Fruit fly (Drosophila melanogaster): Measurements from ENCODE around the gene CG17202.
A peak's percentile ranks its signal among the peaks of the same experiment; 100 is the strongest.

CG17202 gene

DNA sequence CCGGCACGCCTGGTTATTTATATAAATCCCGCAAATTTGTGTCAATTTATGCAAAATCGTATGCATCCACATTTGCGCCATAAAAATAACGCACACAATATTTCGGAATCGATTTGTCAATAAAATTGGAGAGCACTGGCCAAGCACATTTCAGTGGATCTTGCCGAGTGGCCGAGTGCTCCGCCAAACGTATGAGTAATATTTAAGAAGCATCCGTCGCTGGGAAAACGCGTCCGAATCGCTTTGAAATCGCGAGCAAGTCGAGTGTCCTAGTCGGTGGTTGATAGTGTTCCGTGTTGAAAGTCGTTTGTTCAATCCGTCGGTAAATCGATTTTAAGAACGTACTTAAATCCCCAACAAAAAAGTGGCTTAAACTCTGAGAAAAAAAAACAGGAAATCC is 35.6 kb upstream of the CG17202 start, which contains the start of gene CG33098:
Gene CG33098, plus strand, starts transcription at position 224 of the 400 bp plus-strand sequence.
- TF ChIP-seq Myc (optimal IDR thresholded peaks at IDR 0.05) (no peak), CrebA (GFP tag; optimal IDR thresholded peaks at IDR 0.05; ENCODE audit: borderline replicate concordance) (no peak), HLH106 (tag; optimal IDR thresholded peaks at IDR 0.05) (no peak), Dif (GFP tag; optimal IDR thresholded peaks at IDR 0.05; ENCODE audit: partially characterized antibody) (no peak), Rel (GFP tag; optimal IDR thresholded peaks at IDR 0.05) (no peak), Rel (tag; optimal IDR thresholded peaks at IDR 0.05) (no peak), Hr78 (GFP tag; optimal IDR thresholded peaks at IDR 0.05) (no peak), sv (GFP tag; optimal IDR thresholded peaks at IDR 0.05) (no peak), Vsx2 (GFP tag; optimal IDR thresholded peaks at IDR 0.05; ENCODE audit: partially characterized antibody) (no peak), br (GFP tag; optimal IDR thresholded peaks at IDR 0.05) (no peak), dl (GFP tag; optimal IDR thresholded peaks at IDR 0.05; ENCODE audit: insufficient read depth in 1 of 2, partially characterized antibody in 2 of 2) (no peak), sage (GFP tag; optimal IDR thresholded peaks at IDR 0.05) (no peak)

dm6 chr3R:12395880-12396279 is 26.7 kb upstream of the CG17202 start, which contains the start of the genes CG10096 and CG10097:
TSS of gene CG10096 (minus strand) at chr3R:12395980.
TSS of gene CG10097 (minus strand) at chr3R:12395980.
- no peak for TF ChIP-seq OdsH (GFP tag; optimal IDR thresholded peaks at IDR 0.05)
- TF ChIP-seq Hnf4 (GFP tag; optimal IDR thresholded peaks at IDR 0.05), result no peak
- no peak for TF ChIP-seq usp (GFP tag; optimal IDR thresholded peaks at IDR 0.05)
- TF ChIP-seq Myc (optimal IDR thresholded peaks at IDR 0.05), result no peak
- TF ChIP-seq CG32264 (GFP tag; optimal IDR thresholded peaks at IDR 0.05), result no peak
- TF ChIP-seq rgr (GFP tag; optimal IDR thresholded peaks at IDR 0.05), result no peak

DNA sequence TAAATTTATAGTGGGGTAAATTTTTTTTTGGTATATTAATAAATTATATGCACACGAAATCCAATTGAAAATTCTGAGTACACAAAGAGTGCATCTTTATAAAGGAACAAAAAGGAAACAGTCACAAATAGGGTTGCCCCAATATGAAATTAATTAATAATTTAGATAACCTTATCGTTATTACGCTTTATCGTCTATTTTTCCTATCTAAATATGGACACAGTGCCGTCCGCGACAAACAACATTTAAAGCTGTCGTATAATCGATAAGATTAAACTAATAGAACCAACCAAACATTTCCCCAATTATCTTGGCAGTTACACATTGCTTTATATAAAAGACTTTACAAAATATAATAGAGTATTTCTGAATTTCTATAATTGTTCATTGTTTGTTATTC is 24.5 kb upstream of the CG17202 start:
- TF ChIP-seq pan (optimal IDR thresholded peaks at IDR 0.05) (no peak), dmrt93B (GFP tag; optimal IDR thresholded peaks at IDR 0.05) (no peak), CrebA (GFP tag; optimal IDR thresholded peaks at IDR 0.05; ENCODE audit: borderline replicate concordance) (peak; percentile 28), sage (GFP tag; optimal IDR thresholded peaks at IDR 0.05) (peak; percentile 38), h (GFP tag; optimal IDR thresholded peaks at IDR 0.05) (peak; percentile 24)

dm6 chr3R:12398620-12399247 is 23.8 kb upstream of the CG17202 start, which contains the start of gene Cyp9f3:
TSS of gene Cyp9f3 (minus strand) at chr3R:12398929.
- TF ChIP-seq Dfd (GFP tag; optimal IDR thresholded peaks at IDR 0.05) (no peak), CrebA (GFP tag; optimal IDR thresholded peaks at IDR 0.05; ENCODE audit: borderline replicate concordance) (peak; percentile 32), rgr (GFP tag; optimal IDR thresholded peaks at IDR 0.05) (peak; percentile 9), sage (GFP tag; optimal IDR thresholded peaks at IDR 0.05) (no peak), Sp1 (GFP tag; optimal IDR thresholded peaks at IDR 0.05) (no peak), Vsx2 (GFP tag; optimal IDR thresholded peaks at IDR 0.05; ENCODE audit: partially characterized antibody) (peak; percentile 20)

- TF ChIP-seq Rel (GFP tag; optimal IDR thresholded peaks at IDR 0.05) (no peak), Rel (tag; optimal IDR thresholded peaks at IDR 0.05) (peak; percentile 83), foxo (GFP tag; optimal IDR thresholded peaks at IDR 0.05) (no peak)
Measured at dm6 chr3R:12401672-12402296, 20.8 kb upstream of the CG17202 start, which contains the start of gene DNAlig3. TSS of gene DNAlig3 (minus strand) at chr3R:12401839.

DNA sequence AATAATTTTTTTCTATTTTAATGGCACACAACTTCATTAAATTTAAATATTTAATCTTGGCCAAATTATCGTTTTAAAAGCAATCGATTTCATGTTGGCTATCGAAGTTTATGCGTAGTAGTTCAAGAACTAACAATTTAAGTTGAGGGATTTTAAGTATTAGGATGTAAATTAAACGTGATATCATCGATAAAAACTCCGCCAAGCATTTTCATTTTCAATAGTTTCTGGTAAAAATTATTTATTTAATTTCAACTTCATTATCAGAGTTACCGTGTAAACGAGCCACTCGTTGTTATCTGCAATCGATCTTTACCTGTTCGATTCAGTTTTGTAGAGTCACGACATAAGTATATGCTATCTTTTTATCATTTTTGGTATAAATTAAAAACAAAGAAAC is 19.6 kb upstream of the CG17202 start:
- peak; percentile 84 for TF ChIP-seq psq (GFP tag; optimal IDR thresholded peaks at IDR 0.05)
- TF ChIP-seq foxo (GFP tag; optimal IDR thresholded peaks at IDR 0.05), result peak; percentile 89 to 96
- no peak for TF ChIP-seq Myc (optimal IDR thresholded peaks at IDR 0.05)
- no peak for TF ChIP-seq usp (GFP tag; optimal IDR thresholded peaks at IDR 0.05)
- TF ChIP-seq Dif (GFP tag; optimal IDR thresholded peaks at IDR 0.05; ENCODE audit: partially characterized antibody), result no peak
- TF ChIP-seq sage (GFP tag; optimal IDR thresholded peaks at IDR 0.05), result peak; percentile 99
- peak; percentile 89 for TF ChIP-seq ey (GFP tag; optimal IDR thresholded peaks at IDR 0.05)
- peak; percentile 88 for TF ChIP-seq dsf (GFP tag; optimal IDR thresholded peaks at IDR 0.05; ENCODE audit: borderline replicate concordance)
- TF ChIP-seq pan (optimal IDR thresholded peaks at IDR 0.05), result no peak
- peak; percentile 99 for TF ChIP-seq Sp1 (GFP tag; optimal IDR thresholded peaks at IDR 0.05)
- TF ChIP-seq woc (GFP tag; optimal IDR thresholded peaks at IDR 0.05), result peak; percentile 86
- TF ChIP-seq N (GFP tag; optimal IDR thresholded peaks at IDR 0.05), result no peak
- TF ChIP-seq sv (GFP tag; optimal IDR thresholded peaks at IDR 0.05), result peak; percentile 94
- peak; percentile 99 for TF ChIP-seq dmrt93B (GFP tag; optimal IDR thresholded peaks at IDR 0.05)
- no peak for TF ChIP-seq Hr78 (GFP tag; optimal IDR thresholded peaks at IDR 0.05)
- no peak for TF ChIP-seq Dfd (GFP tag; optimal IDR thresholded peaks at IDR 0.05)
- no peak for TF ChIP-seq CrebA (GFP tag; optimal IDR thresholded peaks at IDR 0.05; ENCODE audit: borderline replicate concordance)
- TF ChIP-seq tai (GFP tag; optimal IDR thresholded peaks at IDR 0.05), result no peak
- peak; percentile 94 for TF ChIP-seq Hnf4 (GFP tag; optimal IDR thresholded peaks at IDR 0.05)
- peak; percentile 94 for TF ChIP-seq fru (GFP tag; optimal IDR thresholded peaks at IDR 0.05)
- TF ChIP-seq Rel (GFP tag; optimal IDR thresholded peaks at IDR 0.05), result peak; percentile 90
- peak; percentile 93 for TF ChIP-seq Rel (tag; optimal IDR thresholded peaks at IDR 0.05)
- peak; percentile 95 for TF ChIP-seq br (GFP tag; optimal IDR thresholded peaks at IDR 0.05)
- TF ChIP-seq OdsH (GFP tag; optimal IDR thresholded peaks at IDR 0.05), result peak; percentile 95
- peak; percentile 84 for TF ChIP-seq Jra (GFP tag; optimal IDR thresholded peaks at IDR 0.05)
- TF ChIP-seq brk (GFP tag; optimal IDR thresholded peaks at IDR 0.05), result peak; percentile 95
- no peak for TF ChIP-seq jim (GFP tag; optimal IDR thresholded peaks at IDR 0.05)
- peak; percentile 98 for TF ChIP-seq HLH106 (tag; optimal IDR thresholded peaks at IDR 0.05)
- peak; percentile 100 for TF ChIP-seq CG9705 (GFP tag; optimal IDR thresholded peaks at IDR 0.05)
